Fruit fly (Drosophila melanogaster) whole organism, prepupa: ENCODE measurements around the gene Myo31DF.

Source experiments
- CG4318 ChIP-seq: fragments of 200-800 bp; sonication (Bioruptor generic); optimal IDR thresholded peaks from 3 replicates; lab custom pipeline; 2017; ENCODE audit warnings: missing biosample characterization, mild to moderate bottlenecking, missing genetic modification characterization
- CG6163 ChIP-seq: fragments of 200-800 bp; sonication (Bioruptor generic); IDR thresholded peaks from 3 replicates; pipeline ENCODE4 v1.3.6; 2022; ENCODE audit warnings: missing biosample characterization, missing genetic modification characterization
- CG6276 ChIP-seq: fragments of 200-800 bp; sonication (Bioruptor generic); optimal IDR thresholded peaks from 2 replicates; lab custom pipeline; 2017; ENCODE audit warnings: missing biosample characterization, mild to moderate bottlenecking, missing genetic modification characterization
- Eip75B ChIP-seq: fragments of 200-800 bp; sonication (Bioruptor generic); optimal IDR thresholded peaks from 3 replicates; lab custom pipeline; 2016; ENCODE audit warnings: missing biosample characterization, missing genetic modification characterization
- Eip78C ChIP-seq: fragments of 200-800 bp; sonication (Bioruptor generic); peaks from one replicate; lab custom pipeline; 2016; ENCODE audit warnings: missing biosample characterization, missing genetic modification characterization
- Eip93F ChIP-seq: fragments of 200-800 bp; sonication (Bioruptor generic); optimal IDR thresholded peaks from 2 replicates; lab custom pipeline; 2016; ENCODE audit warnings: missing biosample characterization, mild to moderate bottlenecking, missing genetic modification characterization
- Ets96B ChIP-seq: fragments of 200-800 bp; optimal IDR thresholded peaks from 2 replicates; lab custom pipeline; 2019; ENCODE audit warnings: missing biosample characterization, mild to moderate bottlenecking, missing genetic modification characterization, moderate library complexity
- OdsH ChIP-seq: fragments of 200-800 bp; sonication (Bioruptor generic); optimal IDR thresholded peaks from 3 replicates; lab custom pipeline; 2016; ENCODE audit warnings: missing biosample characterization, missing genetic modification characterization
- eg ChIP-seq: fragments of 200-800 bp; sonication (Bioruptor generic); IDR thresholded peaks from 3 replicates; pipeline ENCODE4 v1.3.6; 2022; ENCODE audit warnings: missing biosample characterization, missing genetic modification characterization
- net ChIP-seq: fragments of 200-800 bp; sonication (Bioruptor generic); optimal IDR thresholded peaks from 3 replicates; lab custom pipeline; 2016; ENCODE audit warnings: missing biosample characterization, missing genetic modification characterization

- TF ChIP-seq CG6163 (GFP tag; lab: Robert Waterston, UW) (no peak), CG4318 (GFP tag; lab: Kevin White, UChicago) (no peak), eg (0 out of 3 replicates have a peak, but pooled peaks have one; percentile 20), CG6276 (GFP tag; lab: Kevin White, UChicago) (peak; percentile 49), Eip93F (GFP tag; lab: Kevin White, UChicago) (no peak), net (GFP tag; lab: Kevin White, UChicago) (peak; percentile 28), Eip78C (GFP tag; lab: Kevin White, UChicago) (no peak), OdsH (no peak), Ets96B (no peak), Eip75B (GFP tag; lab: Kevin White, UChicago) (no peak)
Observed at dm6 chr2L:10514586-10515137, 8.1 kb upstream of the Myo31DF start.
